Worm (Caenorhabditis elegans): Measurements from ENCODE around the gene B0280.2.

B0280.2 gene

ce11 chrIII:7155631-7156030, 31.2 kb downstream of the B0280.2 start (continued):
- TF ChIP-seq egl-18 (GFP tag; IDR thresholded peaks at IDR 0.05) (no peak), F49E8.2 (tag; optimal IDR thresholded peaks at IDR 0.05; ENCODE audit: insufficient read depth) (no peak), lin-40 (tag; optimal IDR thresholded peaks at IDR 0.05) (peak; percentile 89), athp-1 (tag; optimal IDR thresholded peaks at IDR 0.05) (peak; percentile 18), nhr-27 (tag; optimal IDR thresholded peaks at IDR 0.05) (no peak), ztf-18 (tag; optimal IDR thresholded peaks at IDR 0.05) (peak; percentile 18), pbrm-1 (GFP tag; IDR thresholded peaks at IDR 0.05) (peak; percentile 82), ceh-58 (GFP tag; IDR thresholded peaks at IDR 0.05) (no peak), dox-1 (GFP tag; IDR thresholded peaks at IDR 0.05) (peak; percentile 73), C06A6.2 (GFP tag; conservative IDR thresholded peaks at IDR 0.05) (peak; percentile 82), ztf-6 (GFP tag; IDR thresholded peaks at IDR 0.05) (no peak), B0336.3 (GFP tag; IDR thresholded peaks at IDR 0.05) (peak; percentile 87), attf-5 (GFP tag; optimal IDR thresholded peaks at IDR 0.05) (peak; percentile 80), ztf-3 (GFP tag; optimal IDR thresholded peaks at IDR 0.05) (peak; percentile 45), madf-10 (tag; optimal IDR thresholded peaks at IDR 0.05) (peak; percentile 71), rpc-1 (optimal IDR thresholded peaks at IDR 0.05) (no peak), rpc-1 (tag; optimal IDR thresholded peaks at IDR 0.05) (no peak), ets-4 (GFP tag; optimal IDR thresholded peaks at IDR 0.05) (peak; percentile 26), nhr-80 (tag; optimal IDR thresholded peaks at IDR 0.05) (peak; percentile 77), unc-62 (GFP tag; optimal IDR thresholded peaks at IDR 0.05) (peak; percentile 29), lsl-1 (GFP tag; optimal IDR thresholded peaks at IDR 0.05) (peak; percentile 3), unc-130 (GFP tag; optimal IDR thresholded peaks at IDR 0.05) (no peak), lin-26 (GFP tag; IDR thresholded peaks at IDR 0.05) (0 out of 2 replicates have a peak, but pooled peaks have one; percentile 43), F22D6.2 (tag; optimal IDR thresholded peaks at IDR 0.05) (peak; percentile 3), F52B5.7 (tag; optimal IDR thresholded peaks at IDR 0.05) (peak; percentile 58), mel-28 (tag; optimal IDR thresholded peaks at IDR 0.05; ENCODE audit: borderline replicate concordance) (no peak), hlh-26 (GFP tag; conservative IDR thresholded peaks at IDR 0.05) (no peak), atf-7 (tag; optimal IDR thresholded peaks at IDR 0.05) (peak; percentile 94), F33H1.4 (GFP tag; IDR thresholded peaks at IDR 0.05) (peak; percentile 25; the same call in 1 of the 2 replicates), repo-1 (tag; optimal IDR thresholded peaks at IDR 0.05) (peak; percentile 55), B0019.2 (GFP tag; conservative IDR thresholded peaks at IDR 0.05) (no peak), die-1 (tag; optimal IDR thresholded peaks at IDR 0.05) (peak; percentile 39), ceh-100 (GFP tag; IDR thresholded peaks at IDR 0.05) (0 out of 2 replicates have a peak, but pooled peaks have one; percentile 44), nfyb-1 (GFP tag; IDR thresholded peaks at IDR 0.05) (peak; percentile 90), Y79H2A.3 (GFP tag; conservative IDR thresholded peaks at IDR 0.05) (0 out of 2 replicates have a peak, but pooled peaks have one; percentile 44), nfya-2 (GFP tag; IDR thresholded peaks at IDR 0.05) (no peak), hrde-1 (tag; optimal IDR thresholded peaks at IDR 0.05; ENCODE audit: borderline replicate concordance) (no peak), rec-8 (tag; optimal IDR thresholded peaks at IDR 0.05) (no peak), efl-1 (GFP tag; optimal IDR thresholded peaks at IDR 0.05) (no peak), K11D2.4 (GFP tag; IDR thresholded peaks at IDR 0.05) (peak; percentile 88), him-1 (tag; optimal IDR thresholded peaks at IDR 0.05) (no peak), gei-17 (GFP tag; optimal IDR thresholded peaks at IDR 0.05) (peak; percentile 12), snpc-3.4 (tag; optimal IDR thresholded peaks at IDR 0.05) (no peak), chd-7 (tag; optimal IDR thresholded peaks at IDR 0.05) (peak; percentile 87), attf-3 (GFP tag; conservative IDR thresholded peaks at IDR 0.05) (peak; percentile 49), Y53G8AR.9 (GFP tag; conservative IDR thresholded peaks at IDR 0.05) (peak; percentile 59), F39B2.1 (GFP tag; IDR thresholded peaks at IDR 0.05) (0 out of 2 replicates have a peak, but pooled peaks have one; percentile 43), egrh-3 (GFP tag; IDR thresholded peaks at IDR 0.05) (peak; percentile 60; the same call in 1 of the 2 replicates), tlf-1 (GFP tag; optimal IDR thresholded peaks at IDR 0.05) (peak; percentile 60)

Data from whole organism, young adult.